Worm (Caenorhabditis elegans): ENCODE data around the gene ast-1.

- TF ChIP-seq pes-1 (GFP tag; IDR thresholded peaks at IDR 0.05) (no peak), hmg-4 (GFP tag; optimal IDR thresholded peaks at IDR 0.05) (no peak), B0310.2 (tag; optimal IDR thresholded peaks at IDR 0.05) (no peak), ama-1 (optimal IDR thresholded peaks at IDR 0.05) (no peak), scrt-1 (GFP tag; IDR thresholded peaks at IDR 0.05) (no peak), ets-7 (tag; optimal IDR thresholded peaks at IDR 0.05) (no peak), aly-1 (tag; optimal IDR thresholded peaks at IDR 0.05) (no peak), F13C5.2 (tag; optimal IDR thresholded peaks at IDR 0.05) (no peak), flt-1 (GFP tag; IDR thresholded peaks at IDR 0.05) (no peak), tbx-37 (GFP tag; conservative IDR thresholded peaks at IDR 0.05) (no peak), ceh-13 (GFP tag; optimal IDR thresholded peaks at IDR 0.05) (no peak), tra-4 (tag; optimal IDR thresholded peaks at IDR 0.05) (no peak), hmbx-1 (tag; optimal IDR thresholded peaks at IDR 0.05) (no peak), ceh-36 (tag; optimal IDR thresholded peaks at IDR 0.05) (no peak)
These were observed 10.9 kb upstream of the ast-1 start, which contains the start of gene F56D3.1 for ce11 chrII:4146039-4146438.

Measured in whole organism, early embryonic.